Worm (Caenorhabditis elegans) whole organism, L3 larva: ENCODE data around the gene appg-2.

ENCODE experiments used
- R02D3.7 ChIP-seq: fragments of 150-350 bp; optimal IDR thresholded peaks from 2 replicates; lab custom pipeline; 2014; ENCODE audit warnings: missing biosample characterization, missing genetic modification characterization
- ZK546.5 ChIP-seq: sonication (generic microtip); optimal IDR thresholded peaks from 2 replicates; lab custom pipeline; 2017; ENCODE audit warnings: missing biosample characterization, missing genetic modification characterization
- aly-2 ChIP-seq: fragments of 150-350 bp; optimal IDR thresholded peaks from 2 replicates; lab custom pipeline; 2014; ENCODE audit warnings: missing biosample characterization, missing genetic modification characterization
- ama-1 ChIP-seq: fragments of 150-350 bp; optimal IDR thresholded peaks from 2 replicates; lab custom pipeline; 2018
- ceh-28 ChIP-seq: fragments of 150-350 bp; optimal IDR thresholded peaks from 2 replicates; lab custom pipeline; 2014; ENCODE audit warnings: missing biosample characterization, missing genetic modification reagents, missing genetic modification characterization
- ceh-82 ChIP-seq: fragments of 150-350 bp; optimal IDR thresholded peaks from 2 replicates; lab custom pipeline; 2014; ENCODE audit warnings: missing biosample characterization, missing genetic modification characterization
- daf-12 ChIP-seq: fragments of 150-350 bp; optimal IDR thresholded peaks from 2 replicates; lab custom pipeline; 2014; ENCODE audit warnings: missing biosample characterization, missing genetic modification reagents, missing genetic modification characterization
- egl-27 ChIP-seq: sonication (generic microtip); optimal IDR thresholded peaks from 4 replicates; lab custom pipeline; 2017; ENCODE audit warnings: missing biosample characterization, missing genetic modification reagents, missing genetic modification characterization
- egl-5 ChIP-seq: fragments of 150-350 bp; optimal IDR thresholded peaks from 2 replicates; lab custom pipeline; 2017; ENCODE audit warnings: missing biosample characterization, missing genetic modification reagents, missing genetic modification characterization, inconsistent platforms
- elt-1 ChIP-seq: fragments of 150-350 bp; optimal IDR thresholded peaks from 2 replicates; lab custom pipeline; 2014; ENCODE audit warnings: missing biosample characterization, missing genetic modification characterization
- fkh-10 ChIP-seq: sonication (generic microtip); optimal IDR thresholded peaks from 2 replicates; lab custom pipeline; 2017; ENCODE audit warnings: missing biosample characterization, missing genetic modification reagents, missing genetic modification characterization
- fkh-2 ChIP-seq: fragments of 150-350 bp; optimal IDR thresholded peaks from 2 replicates; lab custom pipeline; 2014; ENCODE audit warnings: missing biosample characterization, missing genetic modification reagents, missing genetic modification characterization
- fos-1 ChIP-seq: fragments of 150-350 bp; optimal IDR thresholded peaks from 2 replicates; lab custom pipeline; 2014; ENCODE audit warnings: missing biosample characterization, missing genetic modification characterization
- hmg-11 ChIP-seq: sonication (generic microtip); optimal IDR thresholded peaks from 2 replicates; lab custom pipeline; 2016; ENCODE audit warnings: missing genetic modification characterization, missing compliant biosample characterization
- jun-1 ChIP-seq: fragments of 150-350 bp; optimal IDR thresholded peaks from 2 replicates; lab custom pipeline; 2014; ENCODE audit warnings: missing biosample characterization, missing genetic modification reagents, missing genetic modification characterization
- lin-39 ChIP-seq: fragments of 150-350 bp; optimal IDR thresholded peaks from 2 replicates; lab custom pipeline; 2018; ENCODE audit warnings: missing biosample characterization, missing genetic modification reagents, missing genetic modification characterization
- lsy-12 ChIP-seq: sonication (generic microtip); optimal IDR thresholded peaks from 2 replicates; lab custom pipeline; 2016; ENCODE audit warnings: mild to moderate bottlenecking, missing genetic modification characterization, missing compliant biosample characterization
- mdl-1 ChIP-seq: fragments of 150-350 bp; optimal IDR thresholded peaks from 2 replicates; lab custom pipeline; 2014; ENCODE audit warnings: missing biosample characterization, missing genetic modification characterization
- mml-1 ChIP-seq: fragments of 150-350 bp; sonication (generic microtip); optimal IDR thresholded peaks from 3 replicates; lab custom pipeline; 2014; ENCODE audit warnings: missing biosample characterization, missing genetic modification characterization
- nfya-1 ChIP-seq: sonication (generic microtip); optimal IDR thresholded peaks from 2 replicates; lab custom pipeline; 2017; ENCODE audit warnings: missing genetic modification characterization, mild to moderate bottlenecking, missing compliant biosample characterization, antibody characterized with exemption, moderate library complexity; ENCODE audit not compliant: insufficient read depth
- nhr-11 ChIP-seq: fragments of 150-350 bp; optimal IDR thresholded peaks from 2 replicates; lab custom pipeline; 2014; ENCODE audit warnings: missing biosample characterization, missing genetic modification characterization
- nhr-23 ChIP-seq: fragments of 150-350 bp; optimal IDR thresholded peaks from 2 replicates; lab custom pipeline; 2014; ENCODE audit warnings: missing biosample characterization, missing genetic modification reagents, missing genetic modification characterization
- nhr-237 ChIP-seq: fragments of 150-350 bp; optimal IDR thresholded peaks from 2 replicates; lab custom pipeline; 2014; ENCODE audit warnings: missing biosample characterization, missing genetic modification characterization
- nhr-28 ChIP-seq: fragments of 150-350 bp; optimal IDR thresholded peaks from 2 replicates; lab custom pipeline; 2014; ENCODE audit warnings: missing biosample characterization, missing genetic modification characterization
- nhr-67 ChIP-seq: fragments of 150-350 bp; optimal IDR thresholded peaks from 2 replicates; lab custom pipeline; 2014; ENCODE audit warnings: missing biosample characterization, missing genetic modification characterization
- nhr-76 ChIP-seq: fragments of 150-350 bp; sonication (generic microtip); optimal IDR thresholded peaks from 5 replicates; lab custom pipeline; 2014; ENCODE audit warnings: missing biosample characterization, missing genetic modification characterization
- pha-4 ChIP-seq: fragments of 150-350 bp; optimal IDR thresholded peaks from 2 replicates; lab custom pipeline; 2014; ENCODE audit warnings: missing biosample characterization, missing genetic modification reagents, missing genetic modification characterization
- pqm-1 ChIP-seq: fragments of 150-350 bp; optimal IDR thresholded peaks from 2 replicates; lab custom pipeline; 2017; ENCODE audit warnings: missing biosample characterization, missing genetic modification characterization, inconsistent platforms
- sea-2 ChIP-seq: fragments of 150-350 bp; sonication (generic microtip); optimal IDR thresholded peaks from 4 replicates; lab custom pipeline; 2014; ENCODE audit warnings: missing biosample characterization, missing genetic modification reagents, missing genetic modification characterization
- skn-1 ChIP-seq: fragments of 150-350 bp; optimal IDR thresholded peaks from 2 replicates; lab custom pipeline; 2014; ENCODE audit warnings: missing biosample characterization, missing genetic modification characterization
- tbx-2 ChIP-seq: sonication (generic microtip); optimal IDR thresholded peaks from 2 replicates; lab custom pipeline; 2016; ENCODE audit warnings: mild to moderate bottlenecking, missing genetic modification characterization, missing compliant biosample characterization
- zag-1 ChIP-seq: fragments of 150-350 bp; optimal IDR thresholded peaks from 2 replicates; lab custom pipeline; 2014; ENCODE audit warnings: missing biosample characterization, missing genetic modification characterization
- ztf-11 ChIP-seq: fragments of 150-350 bp; optimal IDR thresholded peaks from 2 replicates; lab custom pipeline; 2014; ENCODE audit warnings: missing biosample characterization, missing genetic modification characterization
- ztf-4 ChIP-seq: fragments of 150-350 bp; optimal IDR thresholded peaks from 2 replicates; lab custom pipeline; 2014; ENCODE audit warnings: missing biosample characterization, missing genetic modification characterization

appg-2 gene

DNA sequence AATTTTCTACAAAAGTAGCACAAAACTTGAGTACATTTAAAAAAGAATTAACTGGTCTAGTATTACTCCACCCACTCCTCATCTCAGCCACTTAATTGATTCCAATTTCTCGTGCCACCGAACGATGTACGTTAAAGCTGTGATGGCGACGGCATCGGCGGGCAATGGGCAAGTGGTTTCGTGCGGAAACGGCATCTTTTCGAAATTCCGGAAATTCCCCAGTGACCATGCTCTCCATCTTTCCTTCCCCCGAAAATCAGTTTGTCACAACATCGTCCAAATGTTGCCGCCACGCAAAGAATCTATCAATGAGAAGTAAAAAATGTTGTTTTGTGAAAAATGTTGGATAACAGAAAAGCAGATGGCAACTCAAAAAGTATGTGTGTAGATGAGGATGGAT, 32.0 kb downstream of the appg-2 start:
- TF ChIP-seq lin-39 (tag; lab: Kevin White, UChicago) (peak; percentile 16), lsy-12 (no peak)
- TF ChIP-seq, all 47 proteins: peak for 1

DNA sequence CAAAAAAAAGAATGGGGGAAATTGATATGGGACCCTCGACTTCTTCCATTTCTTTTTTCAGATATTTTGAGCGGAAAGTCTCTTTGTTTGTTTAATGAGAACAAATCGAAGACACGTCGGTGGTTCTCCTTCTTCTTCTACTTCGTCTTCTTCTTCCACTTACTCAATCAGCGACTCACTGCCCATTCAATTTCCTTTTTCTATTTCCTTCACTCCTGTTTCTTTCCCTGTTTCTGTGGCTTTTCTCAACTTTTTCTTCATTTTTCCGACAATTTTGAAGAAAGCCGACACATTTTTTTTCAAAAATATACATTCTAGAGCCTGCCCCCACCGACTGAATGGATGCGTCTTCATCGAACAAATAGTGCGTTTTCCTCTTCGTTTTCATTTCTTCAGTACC, 34.9 kb downstream of the appg-2 start, which contains the start of gene F46C5.4:
TSS of gene F46C5.4 (plus strand) at position 222 of the 400 bp plus-strand sequence.
- TF ChIP-seq jun-1 (tag; lab: Kevin White, UChicago) (no peak), ztf-4 (tag; lab: Kevin White, UChicago) (no peak), fos-1 (no peak), fkh-10 (peak; percentile 69)

- TF ChIP-seq ama-1 (lab: Kevin White, UChicago) (no peak), pqm-1 (tag; lab: Kevin White, UChicago) (no peak), fos-1 (no peak), lsy-12 (no peak), nfya-1 (tag; lab: Kevin White, UChicago) (no peak), ztf-4 (tag; lab: Kevin White, UChicago) (no peak), nhr-67 (tag; lab: Kevin White, UChicago) (no peak), fkh-10 (no peak), ztf-11 (tag; lab: Kevin White, UChicago) (no peak), nhr-237 (tag; lab: Kevin White, UChicago) (no peak), elt-1 (no peak), mdl-1 (tag; lab: Kevin White, UChicago) (no peak), daf-12 (no peak), tbx-2 (no peak), nhr-11 (no peak), nhr-76 (no peak), R02D3.7 (no peak), jun-1 (tag; lab: Kevin White, UChicago) (no peak), nhr-23 (tag; lab: Kevin White, UChicago) (no peak), lin-39 (tag; lab: Kevin White, UChicago) (no peak)
Observed at ce11 chrII:8839025-8839424, 38.1 kb downstream of the appg-2 start, which contains the start of gene F46C5.7. Gene F46C5.7, plus strand, starts transcription at chrII:8839325.

DNA sequence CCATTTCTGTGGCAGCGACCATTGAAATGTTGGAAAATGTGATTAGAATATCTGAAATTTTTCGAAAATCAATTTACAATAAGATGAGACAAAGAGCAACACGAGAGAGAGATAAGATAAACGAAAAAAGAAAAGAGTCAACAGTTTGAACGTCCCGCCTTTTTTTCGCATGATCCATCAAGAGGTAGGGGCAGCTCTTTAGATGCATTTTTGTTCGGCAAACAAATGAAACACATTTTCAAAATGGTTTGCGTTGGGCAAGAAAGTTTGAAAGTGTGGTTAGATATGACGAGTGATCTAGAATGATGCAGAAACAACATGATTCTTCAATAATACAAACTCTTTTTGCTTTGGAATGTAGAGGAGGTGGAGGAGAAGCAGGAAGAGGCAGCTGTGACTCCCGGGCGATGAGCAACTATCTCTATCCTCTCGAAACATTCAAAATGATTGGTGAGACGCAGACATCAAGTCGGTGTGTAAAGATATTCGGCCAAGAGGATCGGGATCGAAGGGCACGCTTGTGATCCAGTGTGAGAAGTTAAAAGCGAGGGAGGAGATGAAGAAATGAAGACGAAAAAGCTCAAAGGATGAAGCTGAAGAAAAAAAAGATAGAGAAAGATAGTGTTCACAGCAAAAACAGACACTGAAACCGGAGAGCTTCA, 43.7 kb downstream of the appg-2 start, which contains the start of gene F46C5.6:
TSS of gene F46C5.6 (minus strand) at position 51 of the 662 bp plus-strand sequence.
- TF ChIP-seq sea-2 = no peak
- no peak for TF ChIP-seq mml-1 (tag; lab: Kevin White, UChicago)
- TF ChIP-seq egl-5 (tag; lab: Kevin White, UChicago) = peak; percentile 3
- TF ChIP-seq nfya-1 (tag; lab: Kevin White, UChicago) = no peak
- no peak for TF ChIP-seq egl-27 (tag; lab: Kevin White, UChicago)
- no peak for TF ChIP-seq nhr-76
- TF ChIP-seq, all 47 proteins: peak for 1

ce11 chrII:8845298-8845697, 44.4 kb downstream of the appg-2 start, which contains the start of gene agxt-1:
Gene agxt-1, plus strand, starts transcription at chrII:8845598.
- TF ChIP-seq mdl-1 (tag; lab: Kevin White, UChicago) (no peak), nhr-23 (tag; lab: Kevin White, UChicago) (no peak), zag-1 (tag; lab: Kevin White, UChicago) (no peak), pqm-1 (tag; lab: Kevin White, UChicago) (no peak), hmg-11 (tag; lab: Kevin White, UChicago) (no peak), fos-1 (no peak), ama-1 (lab: Kevin White, UChicago) (no peak), pha-4 (tag; lab: Kevin White, UChicago) (no peak), lsy-12 (no peak), ztf-11 (tag; lab: Kevin White, UChicago) (no peak)

DNA sequence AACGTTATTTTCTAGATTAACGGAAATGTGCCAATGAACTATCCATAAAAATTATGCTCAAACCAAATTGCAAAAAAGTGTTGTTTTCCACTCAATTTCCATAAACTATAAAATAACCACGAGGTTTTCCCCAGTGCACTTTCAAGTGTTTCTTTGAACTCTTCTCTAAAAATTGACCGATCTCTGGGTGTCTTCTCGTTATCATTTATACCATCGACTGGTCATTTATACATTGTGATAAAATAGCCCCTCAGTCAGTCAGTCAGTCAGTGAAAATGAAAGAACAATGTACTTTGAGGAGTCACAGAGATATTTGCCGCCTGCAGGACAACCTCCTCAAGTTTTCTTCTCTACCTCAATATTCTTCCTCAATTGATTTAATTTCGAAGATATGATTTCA, 45.0 kb downstream of the appg-2 start:
- no peak for TF ChIP-seq fkh-2 (tag; lab: Kevin White, UChicago)
- no peak for TF ChIP-seq mml-1 (tag; lab: Kevin White, UChicago)
- peak; percentile 39 for TF ChIP-seq pqm-1 (tag; lab: Kevin White, UChicago)

DNA sequence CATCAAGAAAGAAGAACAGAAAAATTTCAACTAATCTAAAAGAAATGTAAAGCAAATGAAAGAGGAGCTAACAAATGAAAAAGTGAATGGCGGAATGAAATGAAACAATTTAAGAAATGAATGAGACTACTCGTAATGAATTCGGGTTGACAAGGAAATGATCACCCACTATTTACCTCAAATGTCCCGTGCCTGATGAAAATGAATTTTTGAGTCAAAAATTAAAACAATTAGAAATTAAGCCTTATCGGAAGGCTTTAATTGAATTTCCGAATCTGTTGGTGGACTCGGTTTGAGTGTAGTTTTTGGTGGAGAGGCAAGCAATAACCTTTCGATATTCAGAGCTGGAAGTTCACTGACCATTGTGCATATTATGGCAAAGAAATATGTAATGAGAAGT, 48.1 kb downstream of the appg-2 start:
- TF ChIP-seq jun-1 (tag; lab: Kevin White, UChicago) = no peak
- TF ChIP-seq ceh-28 (tag; lab: Kevin White, UChicago) = no peak
- no peak for TF ChIP-seq elt-1
- TF ChIP-seq nhr-23 (tag; lab: Kevin White, UChicago) = no peak
- no peak for TF ChIP-seq nhr-67 (tag; lab: Kevin White, UChicago)
- TF ChIP-seq egl-5 (tag; lab: Kevin White, UChicago) = no peak
- no peak for TF ChIP-seq zag-1 (tag; lab: Kevin White, UChicago)
- no peak for TF ChIP-seq ceh-82 (tag; lab: Kevin White, UChicago)
- TF ChIP-seq nhr-11 = no peak
- TF ChIP-seq aly-2 (tag; lab: Kevin White, UChicago) = no peak
- no peak for TF ChIP-seq tbx-2
- no peak for TF ChIP-seq ztf-4 (tag; lab: Kevin White, UChicago)
- TF ChIP-seq nhr-28 = no peak
- TF ChIP-seq nhr-237 (tag; lab: Kevin White, UChicago) = no peak
- TF ChIP-seq skn-1 (tag; lab: Kevin White, UChicago) = no peak
- no peak for TF ChIP-seq ZK546.5 (tag; lab: Kevin White, UChicago)
- TF ChIP-seq egl-27 (tag; lab: Kevin White, UChicago) = no peak
